Fruit fly (Drosophila melanogaster) whole organism, pupa: Measurements from ENCODE around the gene Rfx.

Experiments
- CG10348 ChIP-seq: fragments of 200-800 bp; sonication (Bioruptor generic); IDR thresholded peaks from 2 replicates; pipeline ENCODE4 v1.3.6; 2022; ENCODE audit warnings: missing biosample characterization, missing genetic modification characterization
- CG12605 ChIP-seq: fragments of 200-800 bp; sonication (Bioruptor generic); IDR thresholded peaks from 2 replicates; pipeline ENCODE4 v1.3.6; 2022; ENCODE audit warnings: missing biosample characterization, missing genetic modification characterization
- CG13204 ChIP-seq: fragments of 200-800 bp; sonication (Bioruptor generic); optimal IDR thresholded peaks from 2 replicates; lab custom pipeline; 2018; ENCODE audit warnings: missing biosample characterization, mild to moderate bottlenecking, missing genetic modification characterization, moderate library complexity
- CG14655 ChIP-seq: fragments of 200-800 bp; sonication (Bioruptor generic); optimal IDR thresholded peaks from 3 replicates; lab custom pipeline; 2017; ENCODE audit warnings: mild to moderate bottlenecking, missing biosample characterization, missing genetic modification reagents, missing genetic modification characterization
- CG15710 ChIP-seq: fragments of 200-800 bp; sonication (Bioruptor generic); optimal IDR thresholded peaks from 2 replicates; lab custom pipeline; 2018; ENCODE audit warnings: missing biosample characterization, mild to moderate bottlenecking, missing genetic modification characterization, moderate library complexity
- CG17806 ChIP-seq: fragments of 200-800 bp; sonication (Bioruptor generic); optimal IDR thresholded peaks from 2 replicates; lab custom pipeline; 2018; ENCODE audit warnings: missing biosample characterization, mild to moderate bottlenecking, missing genetic modification characterization, moderate library complexity
- CG32121 ChIP-seq: fragments of 200-800 bp; sonication (Bioruptor generic); IDR thresholded peaks from 2 replicates; pipeline ENCODE4 v1.3.6; 2022; ENCODE audit warnings: missing biosample characterization, missing genetic modification characterization
- CG34367 ChIP-seq: fragments of 200-800 bp; sonication (Bioruptor generic); optimal IDR thresholded peaks from 2 replicates; lab custom pipeline; 2018; ENCODE audit warnings: missing biosample characterization, mild to moderate bottlenecking, missing genetic modification characterization
- CG4496 ChIP-seq: fragments of 200-800 bp; sonication (Bioruptor generic); IDR thresholded peaks from 3 replicates; pipeline ENCODE4 v1.3.6; 2022; ENCODE audit warnings: missing biosample characterization, missing genetic modification characterization
- CG8159 ChIP-seq: fragments of 200-800 bp; sonication (Bioruptor generic); optimal IDR thresholded peaks from 3 replicates; lab custom pipeline; 2018; ENCODE audit warnings: missing biosample characterization, mild to moderate bottlenecking, missing genetic modification characterization, moderate library complexity
- CG8301 ChIP-seq: fragments of 200-800 bp; sonication (Bioruptor generic); optimal IDR thresholded peaks from 2 replicates; lab custom pipeline; 2018; ENCODE audit warnings: missing biosample characterization, mild to moderate bottlenecking, missing genetic modification characterization
- CG9948 ChIP-seq: fragments of 200-800 bp; sonication (Bioruptor generic); optimal IDR thresholded peaks from 2 replicates; lab custom pipeline; 2018; ENCODE audit warnings: missing biosample characterization, mild to moderate bottlenecking, missing genetic modification characterization, moderate library complexity
- D1 ChIP-seq: fragments of 200-800 bp; sonication (Bioruptor generic); optimal IDR thresholded peaks from 2 replicates; lab custom pipeline; 2018; ENCODE audit warnings: missing biosample characterization, mild to moderate bottlenecking, missing genetic modification characterization, moderate library complexity
- EcR ChIP-seq: fragments of 200-800 bp; sonication (Bioruptor generic); optimal IDR thresholded peaks from 3 replicates; lab custom pipeline; 2019; ENCODE audit warnings: missing biosample characterization, missing genetic modification characterization, mild to moderate bottlenecking, moderate library complexity, missing genetic modification reagents
- Ets98B ChIP-seq: fragments of 200-800 bp; sonication (Bioruptor generic); IDR thresholded peaks from 2 replicates; pipeline ENCODE4 v1.3.6; 2022; ENCODE audit warnings: missing biosample characterization, missing genetic modification characterization
- Pif1A ChIP-seq: fragments of 200-800 bp; sonication (Bioruptor generic); optimal IDR thresholded peaks from 3 replicates; lab custom pipeline; 2016; ENCODE audit warnings: missing biosample characterization, missing genetic modification characterization
- Pif1B ChIP-seq: fragments of 200-800 bp; sonication (Bioruptor generic); optimal IDR thresholded peaks from 3 replicates; lab custom pipeline; 2016; ENCODE audit warnings: missing biosample characterization, missing genetic modification characterization
- Snoo ChIP-seq: fragments of 200-800 bp; sonication (Bioruptor generic); optimal IDR thresholded peaks from 3 replicates; lab custom pipeline; 2017; ENCODE audit warnings: missing biosample characterization, mild to moderate bottlenecking, missing genetic modification characterization, inconsistent platforms
- fd96Ca ChIP-seq: fragments of 200-800 bp; sonication (Bioruptor generic); IDR thresholded peaks from 3 replicates; pipeline ENCODE4 v1.3.6; 2022; ENCODE audit warnings: missing biosample characterization, missing genetic modification characterization
- gl ChIP-seq: fragments of 200-800 bp; sonication (Bioruptor generic); optimal IDR thresholded peaks from 2 replicates; lab custom pipeline; 2018; ENCODE audit warnings: missing biosample characterization, mild to moderate bottlenecking, missing genetic modification characterization
- rn ChIP-seq: fragments of 200-800 bp; sonication (Bioruptor generic); IDR thresholded peaks from 2 replicates; pipeline ENCODE4 v1.3.6; 2022; ENCODE audit warnings: missing biosample characterization, missing genetic modification characterization

The Rfx gene

DNA sequence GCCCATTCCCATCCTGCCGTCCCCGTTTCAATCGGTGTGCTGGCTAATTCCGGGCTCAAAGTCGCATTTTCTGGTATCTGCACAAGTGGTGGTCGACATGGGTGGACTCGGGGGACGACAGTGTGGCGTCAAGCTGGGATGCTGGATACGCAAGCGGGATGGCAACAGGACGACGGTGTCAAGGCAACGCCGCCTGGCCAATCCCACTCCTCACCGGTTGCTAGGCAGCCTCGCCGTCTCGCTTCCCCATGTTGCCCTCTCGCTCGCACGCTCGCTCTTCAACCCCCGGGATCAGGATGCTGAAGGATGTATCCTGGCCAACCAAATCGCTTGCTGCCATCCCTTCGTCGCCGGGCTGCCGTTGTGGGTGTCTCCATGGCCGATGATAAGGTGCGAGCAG is 9.6 kb downstream of the Rfx start:
- TF ChIP-seq D1 (no peak), EcR (GFP tag; lab: Kevin White, UChicago) (no peak), CG13204 (GFP tag; lab: Kevin White, UChicago) (no peak), Snoo (tag; lab: Kevin White, UChicago) (no peak)

DNA sequence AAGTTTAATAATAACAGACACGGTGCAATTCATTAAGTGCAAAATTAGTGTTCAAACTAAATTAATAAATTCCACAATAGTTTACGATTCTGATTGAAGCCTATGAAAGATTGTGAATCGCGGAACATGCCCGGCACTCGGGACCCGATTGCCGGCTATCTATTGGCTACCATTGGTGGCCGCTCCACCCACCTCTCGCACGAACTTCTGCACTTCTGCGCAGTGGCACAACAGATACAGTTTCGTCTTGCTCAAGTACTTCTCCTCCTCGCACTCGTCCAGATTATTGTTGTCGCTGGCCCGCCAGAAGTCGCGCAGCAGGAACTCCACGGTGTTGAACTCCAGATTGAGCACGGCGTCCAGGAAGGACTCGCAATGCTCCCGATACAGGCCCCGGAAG is 13.6 kb downstream of the Rfx start:
- TF ChIP-seq CG15710 (tag; lab: Kevin White, UChicago) (no peak), fd96Ca (GFP tag; lab: Robert Waterston, UW) (no peak), CG8159 (no peak), CG13204 (GFP tag; lab: Kevin White, UChicago) (no peak), CG10348 (GFP tag; lab: Robert Waterston, UW) (no peak), rn (GFP tag; lab: Robert Waterston, UW) (no peak), Pif1B (GFP tag; lab: Kevin White, UChicago) (no peak), Pif1A (no peak), Ets98B (GFP tag; lab: Robert Waterston, UW) (no peak), CG4496 (GFP tag; lab: Robert Waterston, UW) (no peak), CG14655 (no peak), gl (tag; lab: Kevin White, UChicago) (no peak), D1 (no peak), EcR (GFP tag; lab: Kevin White, UChicago) (no peak), CG17806 (tag; lab: Kevin White, UChicago) (no peak), Snoo (tag; lab: Kevin White, UChicago) (no peak), CG12605 (GFP tag; lab: Robert Waterston, UW) (no peak), CG8301 (tag; lab: Kevin White, UChicago) (no peak), CG9948 (no peak), CG34367 (tag; lab: Kevin White, UChicago) (no peak)

DNA sequence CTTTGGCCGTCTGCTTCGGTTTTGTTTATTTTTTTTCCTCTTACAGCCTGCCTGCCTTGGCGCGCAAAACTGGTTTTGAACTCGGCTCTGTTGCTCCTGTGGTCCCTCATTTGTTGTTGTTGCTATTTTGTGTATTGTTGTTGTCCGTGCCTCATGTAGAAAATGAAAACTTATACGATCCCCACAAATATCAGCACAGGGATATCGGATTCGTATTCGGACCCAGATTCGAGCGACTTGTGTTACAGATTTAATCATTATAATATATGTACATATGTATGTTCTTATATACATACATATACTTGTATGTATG is 20.5 kb downstream of the Rfx start:
- TF ChIP-seq EcR (GFP tag; lab: Kevin White, UChicago) (peak; percentile 26), CG4496 (GFP tag; lab: Robert Waterston, UW) (no peak)

DNA sequence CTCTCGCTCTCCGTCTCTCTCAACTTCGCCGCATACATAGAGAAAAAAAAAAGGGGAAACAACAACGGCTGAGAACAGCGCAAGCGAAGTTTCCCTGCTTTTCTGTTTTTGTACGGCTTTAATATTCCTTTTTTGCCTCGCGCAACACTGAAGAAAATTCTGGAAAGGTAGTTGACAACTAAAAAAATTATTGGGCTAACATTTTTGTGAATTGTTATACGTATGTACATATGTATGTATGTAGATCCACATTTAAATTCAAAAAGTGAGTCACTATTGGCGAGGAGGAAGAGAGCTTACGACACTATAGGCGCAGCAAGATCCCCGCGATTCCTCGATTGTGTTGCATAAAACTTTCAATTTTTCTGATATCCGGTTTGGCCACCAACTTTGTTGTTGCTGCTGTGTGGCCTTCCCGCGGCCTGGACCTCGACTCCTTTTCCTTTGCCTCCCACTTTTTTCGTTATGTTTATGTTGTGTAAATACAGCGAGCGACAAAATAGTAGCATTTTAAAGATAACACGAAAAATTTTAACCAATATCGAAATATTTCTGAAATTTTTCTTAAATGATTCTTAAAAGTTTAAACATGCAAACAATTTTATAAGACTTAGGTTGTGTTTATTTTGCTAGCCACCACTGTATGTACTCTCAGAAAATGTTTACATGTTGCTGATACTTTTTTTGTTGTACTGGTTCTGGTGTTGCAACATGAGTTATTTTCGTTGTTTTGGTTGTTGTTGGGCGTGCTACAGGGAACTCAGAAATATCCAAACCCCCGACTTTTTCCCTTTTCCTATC is 21.1 kb downstream of the Rfx start:
- TF ChIP-seq CG13204 (GFP tag; lab: Kevin White, UChicago) = peak; percentile 80
- no peak for TF ChIP-seq CG10348 (GFP tag; lab: Robert Waterston, UW)
- TF ChIP-seq CG32121 (GFP tag; lab: Robert Waterston, UW) = no peak
- peak; percentile 93 for TF ChIP-seq CG8301 (tag; lab: Kevin White, UChicago)
- peak; percentile 93 for TF ChIP-seq CG14655
- peak; percentile 91 for TF ChIP-seq CG15710 (tag; lab: Kevin White, UChicago)
- peak; percentile 90 for TF ChIP-seq CG17806 (tag; lab: Kevin White, UChicago)
- TF ChIP-seq gl (tag; lab: Kevin White, UChicago) = peak; percentile 83
- peak; percentile 75 for TF ChIP-seq Snoo (tag; lab: Kevin White, UChicago)
- no peak for TF ChIP-seq EcR (GFP tag; lab: Kevin White, UChicago)
- peak; percentile 92 for TF ChIP-seq CG8159
- TF ChIP-seq D1 = peak; percentile 78
- TF ChIP-seq CG12605 (GFP tag; lab: Robert Waterston, UW) = no peak
- TF ChIP-seq CG34367 (tag; lab: Kevin White, UChicago) = peak; percentile 88
- peak; percentile 90 for TF ChIP-seq Pif1A
- TF ChIP-seq fd96Ca (GFP tag; lab: Robert Waterston, UW) = peak; percentile 43; the same call in 2 of the 3 replicates
- TF ChIP-seq rn (GFP tag; lab: Robert Waterston, UW) = no peak
- no peak for TF ChIP-seq CG4496 (GFP tag; lab: Robert Waterston, UW)
- TF ChIP-seq CG9948 = peak; percentile 90
- peak; percentile 90 for TF ChIP-seq Pif1B (GFP tag; lab: Kevin White, UChicago)
- no peak for TF ChIP-seq Ets98B (GFP tag; lab: Robert Waterston, UW)

DNA sequence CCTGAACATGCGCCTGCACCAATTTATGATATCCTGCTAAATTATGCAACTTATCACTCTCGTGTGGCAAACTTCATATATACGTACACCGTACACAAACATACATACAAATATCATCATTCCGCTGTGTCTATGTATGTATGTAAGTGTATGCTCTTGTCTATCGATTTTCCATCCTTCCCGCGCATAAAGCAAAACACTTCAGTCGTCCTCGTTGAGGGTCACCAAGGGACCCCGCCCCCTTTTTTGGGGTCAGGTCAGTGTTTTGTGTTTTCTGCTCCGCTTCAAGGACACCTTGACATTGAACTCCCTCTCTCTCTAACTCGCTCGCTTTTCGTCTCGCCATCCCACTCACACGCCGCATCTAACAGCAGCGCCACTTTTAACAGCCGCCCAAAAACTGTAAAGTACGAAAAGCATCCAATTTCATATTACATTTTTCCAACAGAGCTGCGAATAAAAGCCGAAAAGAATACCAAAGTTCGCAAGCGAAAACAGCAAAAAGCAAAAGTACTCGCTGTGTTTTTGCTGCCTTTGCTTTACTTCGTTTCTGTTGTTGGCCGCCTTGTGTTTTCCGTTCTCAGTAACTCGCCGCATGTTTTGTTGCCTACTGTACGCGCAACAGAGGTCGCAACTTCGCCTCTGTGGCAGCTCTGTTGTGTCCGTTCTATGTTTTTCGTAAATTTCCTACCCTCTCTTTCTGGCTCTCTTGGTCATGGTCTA is 21.9 kb downstream of the Rfx start:
- TF ChIP-seq CG32121 (GFP tag; lab: Robert Waterston, UW) (no peak), CG15710 (tag; lab: Kevin White, UChicago) (no peak), EcR (GFP tag; lab: Kevin White, UChicago) (peak; percentile 45), CG34367 (tag; lab: Kevin White, UChicago) (no peak), Pif1A (no peak)

DNA sequence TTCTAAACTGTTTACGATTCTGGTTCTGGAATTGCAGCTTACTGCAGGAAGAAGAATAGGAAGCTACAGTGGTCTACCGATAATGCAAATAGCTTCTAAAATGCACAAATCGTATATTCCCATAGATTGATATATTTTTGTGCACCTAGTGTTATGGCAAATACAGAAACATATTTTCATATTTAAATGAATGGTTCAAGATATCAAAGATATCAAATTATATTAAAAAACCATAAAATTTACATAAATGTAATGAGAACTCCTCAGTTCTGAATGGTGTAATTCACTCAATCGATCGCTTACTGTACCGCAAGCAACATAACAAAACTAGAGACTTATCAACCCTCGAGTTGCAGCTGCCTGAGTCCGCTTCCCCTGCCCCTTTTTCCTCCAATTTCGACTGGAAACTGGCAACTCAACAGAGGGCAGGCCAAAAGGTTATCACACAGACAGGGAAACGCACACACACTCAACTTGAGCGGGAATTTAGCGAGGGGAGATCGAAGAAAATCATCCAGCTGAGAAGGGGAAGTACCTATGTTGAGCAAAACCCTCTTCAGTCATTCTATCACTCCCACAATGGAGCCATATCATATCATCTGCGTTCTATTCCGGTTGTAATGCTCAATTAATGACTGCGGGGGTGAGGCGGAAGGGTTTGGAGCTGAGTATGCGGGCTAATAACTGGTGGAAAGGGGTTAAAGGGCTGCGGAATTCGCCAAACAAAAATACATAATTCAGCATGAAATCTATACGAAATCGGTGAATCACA is 23.8 kb downstream of the Rfx start:
- no peak for TF ChIP-seq CG10348 (GFP tag; lab: Robert Waterston, UW)
- TF ChIP-seq Snoo (tag; lab: Kevin White, UChicago) = no peak
- peak; percentile 22 for TF ChIP-seq Pif1A
- no peak for TF ChIP-seq fd96Ca (GFP tag; lab: Robert Waterston, UW)
- peak; percentile 45 for TF ChIP-seq CG15710 (tag; lab: Kevin White, UChicago)
- peak; percentile 45 for TF ChIP-seq CG8301 (tag; lab: Kevin White, UChicago)
- TF ChIP-seq Ets98B (GFP tag; lab: Robert Waterston, UW) = no peak
- TF ChIP-seq D1 = no peak
- peak; percentile 33 for TF ChIP-seq CG9948
- no peak for TF ChIP-seq CG32121 (GFP tag; lab: Robert Waterston, UW)
- TF ChIP-seq CG14655 = peak; percentile 56
- no peak for TF ChIP-seq CG13204 (GFP tag; lab: Kevin White, UChicago)
- peak; percentile 59 for TF ChIP-seq CG8159
- no peak for TF ChIP-seq Pif1B (GFP tag; lab: Kevin White, UChicago)
- TF ChIP-seq EcR (GFP tag; lab: Kevin White, UChicago) = no peak
- TF ChIP-seq rn (GFP tag; lab: Robert Waterston, UW) = no peak
- TF ChIP-seq CG17806 (tag; lab: Kevin White, UChicago) = peak; percentile 25
- peak; percentile 0 for TF ChIP-seq CG34367 (tag; lab: Kevin White, UChicago)
